Fruit fly (Drosophila melanogaster) ovary, adult (tissue): ENCODE results near the gene PGRP-SD.
A peak's percentile ranks its signal among the peaks of the same experiment; 100 is the strongest.

ENCODE experiments used
- CG17801 ChIP-seq: fragments of 200-800 bp; optimal IDR thresholded peaks from 2 replicates; lab custom pipeline; 2019; ENCODE audit warnings: missing biosample characterization, mild to moderate bottlenecking, missing genetic modification characterization, moderate library complexity; ENCODE audit not compliant: partially characterized antibody

The PGRP-SD gene

DNA sequence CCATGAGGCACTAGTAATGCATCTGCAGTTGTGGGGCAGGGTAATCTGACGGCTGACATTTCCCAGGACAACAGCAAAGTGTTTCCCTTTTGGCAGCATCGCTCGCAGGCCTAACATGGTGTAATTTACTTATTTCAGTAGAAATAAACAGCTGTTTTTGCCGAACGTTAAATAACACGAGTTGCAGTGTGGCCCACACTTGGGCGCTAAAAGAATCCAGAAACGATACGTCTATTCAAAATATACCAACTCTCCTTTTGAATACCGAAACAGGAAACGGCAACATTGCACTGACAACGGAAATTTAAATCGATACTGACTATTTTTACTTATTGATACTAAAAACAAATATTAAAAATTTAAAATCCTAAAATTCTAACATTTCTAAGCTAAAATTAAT, 9.5 kb upstream of the PGRP-SD start, which contains the start of gene CG7506:
TSS of gene CG7506 (minus strand) at position 182 of the 400 bp plus-strand sequence.
- TF ChIP-seq CG17801 (GFP tag; lab: Kevin White, UChicago) = peak; percentile 21

- TF ChIP-seq CG17801 (GFP tag; lab: Kevin White, UChicago) = no peak
Observed at dm6 chr3L:7643562-7643961, 7.4 kb upstream of the PGRP-SD start.

dm6 chr3L:7650248-7650647, 732 bp upstream of the PGRP-SD start, which contains the start of gene CG32373:
Gene CG32373, plus strand, starts transcription at chr3L:7650548.
- no peak for TF ChIP-seq CG17801 (GFP tag; lab: Kevin White, UChicago)

- no peak for TF ChIP-seq CG17801 (GFP tag; lab: Kevin White, UChicago)
Observed at dm6 chr3L:7654048-7654961, 3.3 kb downstream of the PGRP-SD start, which contains the start of gene CG7492. Gene CG7492, minus strand, starts transcription at chr3L:7654752.

- TF ChIP-seq CG17801 (GFP tag; lab: Kevin White, UChicago) = no peak
Observed at dm6 chr3L:7695554-7695953, 44.6 kb downstream of the PGRP-SD start, which contains the start of gene CG44195. Gene CG44195, minus strand, starts transcription at chr3L:7695654.
